Worm (Caenorhabditis elegans) whole organism, late embryonic: ENCODE measurements around the gene asp-13.

ENCODE experiments used
- F13H6.1 ChIP-seq: sonication (generic microtip); optimal IDR thresholded peaks from 2 replicates; lab custom pipeline; 2016; ENCODE audit warnings: missing genetic modification characterization, missing compliant biosample characterization
- tbx-2 ChIP-seq: sonication (generic microtip); optimal IDR thresholded peaks from 2 replicates; lab custom pipeline; 2016; ENCODE audit warnings: missing genetic modification characterization, missing compliant biosample characterization

- TF ChIP-seq tbx-2 (tag; lab: Kevin White, UChicago) (no peak), F13H6.1 (no peak)
Measured at ce11 chrV:8670759-8671158, 27.8 kb upstream of the asp-13 start.
